Fruit fly (Drosophila melanogaster): ENCODE measurements around the gene Axs.

- TF ChIP-seq Myc (optimal IDR thresholded peaks at IDR 0.05) = no peak
- no peak for TF ChIP-seq Sin3A (optimal IDR thresholded peaks at IDR 0.05)
These were observed 7.7 kb upstream of the Axs start for dm6 chrX:16691440-16691839.

All from Kc167 (cell line).